Worm (Caenorhabditis elegans): ENCODE results near the gene mig-38.

ce11 chrIV:11584853-11585252 is 9.2 kb upstream of the mig-38 start:
- TF ChIP-seq unc-62 (GFP tag; optimal IDR thresholded peaks at IDR 0.05 in 1 of 2), result no peak
- TF ChIP-seq unc-62 (tag; optimal IDR thresholded peaks at IDR 0.05), result no peak
- no peak for TF ChIP-seq ama-1 (optimal IDR thresholded peaks at IDR 0.05)
- TF ChIP-seq arid-1 (GFP tag; conservative IDR thresholded peaks at IDR 0.05), result no peak
- no peak for TF ChIP-seq unc-130 (GFP tag; optimal IDR thresholded peaks at IDR 0.05)
- no peak for TF ChIP-seq F49E8.2 (tag; optimal IDR thresholded peaks at IDR 0.05; ENCODE audit: borderline replicate concordance)
- no peak for TF ChIP-seq nhr-11 (tag; optimal IDR thresholded peaks at IDR 0.05)
- no peak for TF ChIP-seq pha-4 (GFP tag; IDR thresholded peaks at IDR 0.05)
- no peak for TF ChIP-seq pha-4 (tag; optimal IDR thresholded peaks at IDR 0.05)
- TF ChIP-seq lin-29 (GFP tag; IDR thresholded peaks at IDR 0.05), result no peak
- no peak for TF ChIP-seq fos-1 (tag; optimal IDR thresholded peaks at IDR 0.05)
- no peak for TF ChIP-seq ceh-28 (tag; optimal IDR thresholded peaks at IDR 0.05)
